Fruit fly (Drosophila melanogaster) whole organism, prepupa: ENCODE data around the gene CG1273.

Experiments
- Blimp-1 ChIP-seq: fragments of 200-800 bp; sonication (Bioruptor generic); optimal IDR thresholded peaks from 3 replicates; lab custom pipeline; 2017; ENCODE audit warnings: missing biosample characterization, missing genetic modification characterization, mild to moderate bottlenecking, moderate library complexity, missing genetic modification reagents
- CG10631 ChIP-seq: fragments of 200-800 bp; sonication (Bioruptor generic); optimal IDR thresholded peaks from 2 replicates; lab custom pipeline; 2016; ENCODE audit warnings: missing biosample characterization, missing genetic modification characterization
- CG16779 ChIP-seq: fragments of 200-800 bp; sonication (Bioruptor generic); optimal IDR thresholded peaks from 3 replicates; lab custom pipeline; 2017; ENCODE audit warnings: missing biosample characterization, mild to moderate bottlenecking, missing genetic modification characterization
- CG32006 ChIP-seq: fragments of 200-800 bp; sonication (Bioruptor generic); optimal IDR thresholded peaks from 3 replicates; lab custom pipeline; 2017; ENCODE audit warnings: missing biosample characterization, mild to moderate bottlenecking, missing genetic modification characterization
- Hr39 ChIP-seq: fragments of 200-800 bp; sonication (Bioruptor generic); optimal IDR thresholded peaks from 2 replicates; lab custom pipeline; 2016; ENCODE audit warnings: missing biosample characterization, missing genetic modification characterization
- OdsH ChIP-seq: fragments of 200-800 bp; sonication (Bioruptor generic); optimal IDR thresholded peaks from 3 replicates; lab custom pipeline; 2016; ENCODE audit warnings: missing biosample characterization, missing genetic modification characterization
- Sox102F ChIP-seq: fragments of 200-800 bp; sonication (Bioruptor generic); optimal IDR thresholded peaks from 2 replicates; lab custom pipeline; 2016; ENCODE audit warnings: missing biosample characterization, mild to moderate bottlenecking, missing genetic modification characterization
- dsx ChIP-seq: fragments of 200-800 bp; optimal IDR thresholded peaks from 3 replicates; lab custom pipeline; 2019; ENCODE audit warnings: missing biosample characterization, mild to moderate bottlenecking, missing genetic modification characterization, moderate library complexity; ENCODE audit not compliant: poor library complexity, severe bottlenecking
- fd85E ChIP-seq: fragments of 200-800 bp; sonication (Bioruptor generic); optimal IDR thresholded peaks from 3 replicates; lab custom pipeline; 2016; ENCODE audit warnings: missing biosample characterization, missing genetic modification characterization
- lz ChIP-seq: fragments of 200-800 bp; sonication (Bioruptor generic); optimal IDR thresholded peaks from 3 replicates; lab custom pipeline; 2016; ENCODE audit warnings: missing biosample characterization, missing genetic modification characterization
- topi ChIP-seq: fragments of 200-800 bp; sonication (Bioruptor generic); optimal IDR thresholded peaks from 3 replicates; lab custom pipeline; 2016; ENCODE audit warnings: missing biosample characterization, missing genetic modification characterization

DNA sequence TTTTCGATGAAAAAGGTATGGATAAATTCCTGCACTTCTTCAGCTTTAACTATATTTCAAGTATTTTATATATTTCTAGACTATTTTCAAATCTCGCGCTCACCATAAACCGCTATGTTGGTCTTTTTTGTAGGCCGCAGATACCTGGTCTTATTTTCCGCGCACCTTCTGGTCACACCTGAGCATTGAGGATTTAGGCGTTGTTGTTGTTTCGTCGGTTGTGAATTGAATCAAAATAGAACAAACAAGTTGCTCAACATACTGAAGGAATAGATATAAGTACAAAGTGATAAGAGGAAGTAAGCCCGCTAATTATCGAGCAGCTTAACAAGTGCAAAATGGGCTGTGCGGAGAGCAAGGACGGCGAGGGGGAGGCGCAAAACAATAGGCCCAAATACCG lies 14.3 kb downstream of the CG1273 start, which contains the start of gene Ctl1:
- TF ChIP-seq CG16779 (tag; lab: Kevin White, UChicago) (no peak), OdsH (GFP tag; lab: Kevin White, UChicago) (no peak), dsx (GFP tag; lab: Kevin White, UChicago) (no peak), Hr39 (GFP tag; lab: Kevin White, UChicago) (no peak), CG10631 (no peak), Sox102F (GFP tag; lab: Kevin White, UChicago) (no peak), topi (GFP tag; lab: Kevin White, UChicago) (no peak), Blimp-1 (no peak), CG32006 (no peak), fd85E (GFP tag; lab: Kevin White, UChicago) (no peak), lz (GFP tag; lab: Kevin White, UChicago) (no peak)
